Fruit fly (Drosophila melanogaster) S2 (cell line): ENCODE results near the gene grass.

ENCODE experiments used
- CG8478 ChIP-seq: fragments of >200 bp; optimal IDR thresholded peaks from 2 replicates; lab custom pipeline; 2018
- CTCF ChIP-seq, 2 experiments: fragments of >200 bp; optimal IDR thresholded peaks; 2 replicates each; lab custom pipeline; 2018

DNA sequence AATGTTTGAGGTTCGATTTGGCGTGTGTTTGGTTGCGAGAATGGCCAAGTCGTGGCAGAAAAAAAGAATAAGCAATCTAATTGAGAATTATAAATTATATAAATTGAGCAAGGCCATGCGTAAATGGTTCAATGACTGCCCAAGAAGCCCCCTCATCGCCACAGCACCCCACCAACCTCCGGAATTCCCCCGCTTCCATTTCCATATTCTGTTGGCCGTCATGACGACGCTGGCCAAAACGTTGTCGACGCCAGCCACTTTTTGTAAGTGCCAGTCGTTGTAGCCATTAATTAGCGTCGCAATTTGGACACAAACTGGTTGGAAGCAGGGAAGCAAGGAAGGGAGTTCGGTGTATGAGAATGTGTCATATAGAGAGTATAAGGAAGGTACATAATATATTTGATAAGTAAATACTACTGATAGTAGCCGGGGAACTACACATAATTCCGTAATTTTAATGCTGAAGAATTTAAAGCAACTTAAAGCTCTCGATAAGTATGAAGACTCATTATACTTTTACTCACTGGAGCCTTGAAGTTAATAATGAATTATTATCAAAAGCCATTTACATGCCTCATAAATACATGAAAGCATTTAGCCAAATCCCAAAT, 27.1 kb upstream of the grass start:
- TF ChIP-seq CG8478 (lab: Kevin White, UChicago) (no peak), CTCF (optimal IDR thresholded peaks at IDR 0.05; lab: Kevin White, UChicago) (no peak)
